Worm (Caenorhabditis elegans): ENCODE measurements around the gene rpl-35.

The rpl-35 gene

DNA sequence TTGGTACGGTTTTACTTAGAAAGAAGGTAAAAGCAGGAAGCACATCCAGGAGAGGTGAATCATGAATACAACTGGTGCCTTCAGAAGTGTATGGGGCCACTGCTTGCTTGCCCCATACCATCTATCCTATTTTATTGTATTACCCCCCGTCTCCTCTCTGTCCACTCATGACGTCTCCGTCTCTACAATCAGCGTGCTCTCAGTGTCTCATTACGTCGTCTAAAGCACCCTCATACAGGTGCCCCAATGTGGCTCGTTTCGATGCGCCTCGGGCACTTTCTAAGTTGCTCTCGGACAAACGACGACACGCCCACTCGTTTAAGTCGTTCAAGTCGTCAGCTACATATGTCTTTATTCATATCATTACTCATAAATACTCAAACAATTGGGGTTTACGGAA lies 30.9 kb upstream of the rpl-35 start:
- 0 out of 2 replicates have a peak, but pooled peaks have one; percentile 11 for TF ChIP-seq egl-43 (GFP tag; IDR thresholded peaks at IDR 0.05)
- TF ChIP-seq hmg-1.1 (GFP tag; IDR thresholded peaks at IDR 0.05): no peak
- TF ChIP-seq Y105C5A.15 (GFP tag; IDR thresholded peaks at IDR 0.05): 0 out of 2 replicates have a peak, but pooled peaks have one; percentile 4
- peak; percentile 48; the same call in 1 of the 2 replicates for TF ChIP-seq daf-19 (GFP tag; conservative IDR thresholded peaks at IDR 0.05)
- TF ChIP-seq snpc-1.2 (GFP tag; IDR thresholded peaks at IDR 0.05): no peak
- TF ChIP-seq mes-2 (tag; optimal IDR thresholded peaks at IDR 0.05; ENCODE audit: poor library complexity, severe bottlenecking): no peak
- peak; percentile 15 for TF ChIP-seq aha-1 (tag)

DNA sequence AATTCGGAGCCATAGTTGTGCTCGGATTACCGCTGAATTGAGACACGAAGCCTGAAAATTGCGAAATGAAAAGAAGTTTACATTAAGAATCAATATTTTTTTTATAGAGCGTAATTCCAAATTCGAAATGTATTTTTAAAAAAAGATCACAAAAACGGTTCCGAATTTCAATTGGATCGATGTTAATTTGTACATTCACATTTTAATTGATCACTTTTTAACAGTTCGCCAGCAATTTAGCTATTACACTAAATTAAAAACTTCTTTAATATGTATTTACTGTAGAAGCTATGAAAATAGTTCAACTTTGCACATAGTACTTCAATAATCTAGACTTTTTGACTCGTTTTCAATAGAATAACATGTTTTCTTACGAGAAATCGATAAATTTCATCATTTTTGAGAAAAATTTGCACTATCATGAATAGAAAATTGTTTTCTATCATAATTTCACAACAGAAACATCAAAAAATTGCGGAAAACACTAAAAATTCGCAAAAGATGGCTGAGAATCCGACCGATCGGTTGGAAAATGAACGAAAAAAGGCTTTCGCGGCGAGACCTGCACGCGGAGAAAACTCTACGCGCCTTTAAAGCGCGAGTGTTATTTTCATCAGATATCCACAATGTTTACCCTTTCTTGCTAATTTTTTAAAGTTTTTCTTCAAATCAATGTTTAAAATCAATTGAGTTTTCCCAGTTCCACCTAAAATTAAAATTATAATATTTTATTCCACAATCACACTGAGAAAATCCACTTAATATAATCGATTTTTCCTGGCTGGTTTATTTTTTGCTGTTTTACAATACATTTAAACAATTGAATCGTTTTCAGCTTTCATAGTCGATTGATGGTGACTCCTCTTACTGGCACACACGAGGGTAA lies 26.1 kb upstream of the rpl-35 start, which contains the start of the genes egl-45 and kcmf-1:
Gene egl-45 (minus strand): TSS at position 51 of the 886 bp plus-strand sequence.
Gene kcmf-1 (plus strand): TSS at position 836 of the 886 bp plus-strand sequence.
- no peak for TF ChIP-seq T20F7.1 (GFP tag; optimal IDR thresholded peaks at IDR 0.05)
- TF ChIP-seq aha-1 (tag): no peak
- TF ChIP-seq dpl-1 (GFP tag; optimal IDR thresholded peaks at IDR 0.05): peak; percentile 61
- TF ChIP-seq Y75B8A.6 (GFP tag; IDR thresholded peaks at IDR 0.05): no peak
- TF ChIP-seq nhr-102 (tag; optimal IDR thresholded peaks at IDR 0.05): no peak
- no peak for TF ChIP-seq cey-2 (tag; optimal IDR thresholded peaks at IDR 0.05; ENCODE audit: borderline replicate concordance, insufficient read depth)
- no peak for TF ChIP-seq ceh-44 (GFP tag; IDR thresholded peaks at IDR 0.05)
- peak; percentile 14 for TF ChIP-seq ama-1 (optimal IDR thresholded peaks at IDR 0.05)
- no peak for TF ChIP-seq pqm-1 (tag; optimal IDR thresholded peaks at IDR 0.05)
- no peak for TF ChIP-seq zfp-2 (tag; optimal IDR thresholded peaks at IDR 0.05)
- TF ChIP-seq dve-1 (tag; optimal IDR thresholded peaks at IDR 0.05; ENCODE audit: insufficient read depth): peak; percentile 11
- TF ChIP-seq D1046.2 (GFP tag; IDR thresholded peaks at IDR 0.05): no peak
- no peak for TF ChIP-seq hif-1 (tag; optimal IDR thresholded peaks at IDR 0.05)
- TF ChIP-seq lsy-2 (tag; optimal IDR thresholded peaks at IDR 0.05): peak in 1 of 2 experiments; percentile 65
- no peak for TF ChIP-seq ztf-11 (tag; optimal IDR thresholded peaks at IDR 0.05)
- no peak for TF ChIP-seq dmd-9 (GFP tag; IDR thresholded peaks at IDR 0.05)
- no peak for TF ChIP-seq lin-15B (tag; optimal IDR thresholded peaks at IDR 0.05)
- no peak for TF ChIP-seq zip-2 (tag; optimal IDR thresholded peaks at IDR 0.05)
- TF ChIP-seq attf-4 (tag; optimal IDR thresholded peaks at IDR 0.05): no peak
- TF ChIP-seq arid-1 (GFP tag; conservative IDR thresholded peaks at IDR 0.05): no peak
- TF ChIP-seq ztf-7 (tag; optimal IDR thresholded peaks at IDR 0.05): no peak
- TF ChIP-seq unc-62 (GFP tag; optimal IDR thresholded peaks at IDR 0.05 in 1 of 2): no peak
- TF ChIP-seq unc-62 (tag; optimal IDR thresholded peaks at IDR 0.05): no peak
- TF ChIP-seq madf-5 (GFP tag; IDR thresholded peaks at IDR 0.05): no peak
- no peak for TF ChIP-seq zip-11 (GFP tag; IDR thresholded peaks at IDR 0.05)
- TF ChIP-seq madf-9 (GFP tag; conservative IDR thresholded peaks at IDR 0.05): no peak
- TF ChIP-seq fos-1 (tag; optimal IDR thresholded peaks at IDR 0.05): no peak
- TF ChIP-seq fkh-10 (GFP tag; optimal IDR thresholded peaks at IDR 0.05): no peak
- TF ChIP-seq tag-97 (GFP tag; IDR thresholded peaks at IDR 0.05): no peak
- TF ChIP-seq hlh-30 (tag; optimal IDR thresholded peaks at IDR 0.05; ENCODE audit: insufficient read depth): peak; percentile 41
- no peak for TF ChIP-seq gei-8 (GFP tag; optimal IDR thresholded peaks at IDR 0.05)
- TF ChIP-seq nhr-25 (tag; optimal IDR thresholded peaks at IDR 0.05; ENCODE audit: borderline replicate concordance, insufficient read depth): no peak
- TF ChIP-seq nhr-28 (tag; optimal IDR thresholded peaks at IDR 0.05): no peak
- TF ChIP-seq skn-1 (tag; optimal IDR thresholded peaks at IDR 0.05): no peak
- no peak for TF ChIP-seq ZK337.2 (GFP tag; IDR thresholded peaks at IDR 0.05)
- no peak for TF ChIP-seq daf-19 (GFP tag; conservative IDR thresholded peaks at IDR 0.05)
- no peak for TF ChIP-seq daf-16 (GFP tag; optimal IDR thresholded peaks at IDR 0.05)
- TF ChIP-seq daf-16 (tag; optimal IDR thresholded peaks at IDR 0.05): peak; percentile 40
- TF ChIP-seq daf-12 (tag; optimal IDR thresholded peaks at IDR 0.05): no peak

Measured in whole organism, L4 larva.